Fruit fly (Drosophila melanogaster) whole organism, adult: ENCODE results near the gene CG14262.
A peak's percentile ranks its signal among the peaks of the same experiment; 100 is the strongest.

Experiments
- CG11617 ChIP-seq: fragments of 200-800 bp; sonication (Bioruptor generic); optimal IDR thresholded peaks from 2 replicates; lab custom pipeline; 2017; ENCODE audit warnings: mild to moderate bottlenecking, missing biosample characterization, missing genetic modification reagents, missing genetic modification characterization
- CG14711 ChIP-seq: fragments of 200-800 bp; sonication (Bioruptor generic); optimal IDR thresholded peaks from 2 replicates; lab custom pipeline; 2018; ENCODE audit warnings: missing biosample characterization, mild to moderate bottlenecking, missing genetic modification characterization, moderate library complexity
- CG1620 ChIP-seq: fragments of 200-800 bp; sonication (Bioruptor generic); optimal IDR thresholded peaks from 2 replicates; lab custom pipeline; 2016; ENCODE audit warnings: missing biosample characterization, missing genetic modification characterization
- CG33017 ChIP-seq: fragments of 200-800 bp; sonication (Bioruptor generic); optimal IDR thresholded peaks from 2 replicates; lab custom pipeline; 2018; ENCODE audit warnings: missing biosample characterization, mild to moderate bottlenecking, missing genetic modification characterization, moderate library complexity
- CG7045 ChIP-seq: fragments of 200-800 bp; sonication (Bioruptor generic); optimal IDR thresholded peaks from 2 replicates; lab custom pipeline; 2017; ENCODE audit warnings: missing biosample characterization, mild to moderate bottlenecking, missing genetic modification characterization
- Hr96 ChIP-seq: fragments of 200-800 bp; sonication (Bioruptor generic); optimal IDR thresholded peaks from 2 replicates; lab custom pipeline; 2016; ENCODE audit warnings: missing biosample characterization, missing genetic modification characterization
- Mnt ChIP-seq: fragments of 200-800 bp; sonication (Bioruptor generic); optimal IDR thresholded peaks from 2 replicates; lab custom pipeline; 2016; ENCODE audit warnings: missing biosample characterization, mild to moderate bottlenecking, missing genetic modification characterization
- ovo ChIP-seq: fragments of 200-800 bp; sonication (Bioruptor generic); optimal IDR thresholded peaks from 2 replicates; lab custom pipeline; 2016; ENCODE audit warnings: missing biosample characterization, missing genetic modification characterization

DNA sequence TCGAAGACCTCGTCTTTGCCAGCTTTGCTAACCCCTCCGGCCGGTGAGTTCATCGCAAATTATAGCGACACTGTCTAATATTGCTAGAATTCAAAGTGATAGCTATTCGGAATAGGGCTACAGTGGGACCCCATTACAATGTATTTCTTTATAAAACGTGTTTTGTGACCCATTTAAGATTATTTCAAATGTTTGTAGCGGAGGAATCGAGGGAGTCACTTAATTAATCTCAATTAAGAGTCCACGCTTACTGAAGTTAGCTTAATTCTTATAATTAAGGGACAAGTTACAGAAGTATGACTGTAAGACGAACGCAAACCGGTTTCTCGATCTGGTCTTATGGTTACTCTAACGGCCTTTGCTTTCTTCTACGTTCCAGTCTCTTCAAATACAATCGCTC lies 24.4 kb upstream of the CG14262 start:
- TF ChIP-seq ovo (no peak), Hr96 (no peak), CG11617 (GFP tag; lab: Kevin White, UChicago) (no peak), CG1620 (no peak), CG14711 (tag; lab: Kevin White, UChicago) (peak; percentile 1), CG33017 (tag; lab: Kevin White, UChicago) (peak; percentile 19), Mnt (GFP tag; lab: Kevin White, UChicago) (no peak), CG7045 (GFP tag; lab: Kevin White, UChicago) (no peak)
